Worm (Caenorhabditis elegans): ENCODE results near the gene fbxb-92.

DNA sequence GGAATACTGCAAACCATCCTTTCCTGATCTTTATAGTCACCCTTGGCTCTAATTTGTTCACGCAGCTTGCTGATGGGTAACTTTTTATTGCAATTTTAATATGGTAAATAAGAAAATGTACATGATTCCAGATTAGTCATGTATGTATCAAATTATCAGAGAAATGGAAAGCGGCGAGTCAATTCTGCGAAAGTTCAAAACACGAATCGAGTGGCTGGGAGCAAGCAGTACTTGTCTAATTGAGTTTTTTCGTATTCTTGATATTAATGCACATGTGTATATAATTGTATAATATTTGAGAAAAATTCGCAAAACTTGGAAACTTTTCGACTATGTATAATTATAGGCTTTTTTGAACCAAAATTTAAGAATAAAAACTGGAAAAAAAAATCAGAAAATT is 11.7 kb upstream of the fbxb-92 start, which contains the start of gene T24E12.12:
- TF ChIP-seq lsl-1 (GFP tag; optimal IDR thresholded peaks at IDR 0.05) (no peak), F49E8.2 (tag; optimal IDR thresholded peaks at IDR 0.05; ENCODE audit: insufficient read depth) (no peak), mcd-1 (GFP tag; IDR thresholded peaks at IDR 0.05) (no peak), egl-18 (GFP tag; IDR thresholded peaks at IDR 0.05) (no peak), T26A5.8 (tag; optimal IDR thresholded peaks at IDR 0.05) (no peak), rec-8 (tag; optimal IDR thresholded peaks at IDR 0.05) (no peak), F55B11.4 (tag; optimal IDR thresholded peaks at IDR 0.05; ENCODE audit: borderline replicate concordance, insufficient read depth) (no peak), ccch-3 (GFP tag; optimal IDR thresholded peaks at IDR 0.05) (no peak), B0035.1 (tag; optimal IDR thresholded peaks at IDR 0.05) (no peak), him-1 (tag; optimal IDR thresholded peaks at IDR 0.05) (no peak), C06A6.2 (GFP tag; conservative IDR thresholded peaks at IDR 0.05) (no peak), ama-1 (optimal IDR thresholded peaks at IDR 0.05) (no peak), ama-1 (GFP tag; optimal IDR thresholded peaks at IDR 0.05) (no peak), cebp-2 (GFP tag; IDR thresholded peaks at IDR 0.05) (no peak), pha-4 (tag; optimal IDR thresholded peaks at IDR 0.05) (no peak)
